Fruit fly (Drosophila melanogaster) whole organism, embryonic: Measurements from ENCODE around the gene Sgf11.

Experiments used
- Abd-B ChIP-seq: fragments of 200-800 bp; sonication (Bioruptor generic); optimal IDR thresholded peaks from 2 replicates; lab custom pipeline; 2018; ENCODE audit warnings: missing biosample characterization, mild to moderate bottlenecking, missing genetic modification characterization, moderate library complexity
- Asciz ChIP-seq: fragments of 200-800 bp; sonication (Bioruptor generic); optimal IDR thresholded peaks from 2 replicates; lab custom pipeline; 2017; ENCODE audit warnings: missing biosample characterization, mild to moderate bottlenecking, missing genetic modification characterization, missing genetic modification reagents
- Awh ChIP-seq: fragments of 200-800 bp; sonication (Bioruptor generic); IDR thresholded peaks from 2 replicates; pipeline ENCODE4, ENCODE4 v1.3.6; 2022; ENCODE audit warnings: missing biosample characterization, missing genetic modification characterization
- C15 ChIP-seq: fragments of 200-800 bp; sonication (Bioruptor generic); IDR thresholded peaks from 3 replicates; pipeline ENCODE4 v1.3.6; 2022; ENCODE audit warnings: missing biosample characterization, missing genetic modification characterization
- CG10321 ChIP-seq: fragments of 200-800 bp; sonication (Bioruptor generic); IDR thresholded peaks from 2 replicates; pipeline ENCODE4 v1.3.6; 2022; ENCODE audit warnings: missing biosample characterization, missing genetic modification characterization
- CG11247 ChIP-seq: fragments of 200-800 bp; sonication (Bioruptor generic); IDR thresholded peaks from 2 replicates; pipeline ENCODE4 v1.3.6; 2022; ENCODE audit warnings: missing biosample characterization, missing genetic modification characterization
- CG11695 ChIP-seq: fragments of 200-800 bp; sonication (Bioruptor generic); IDR thresholded peaks from 3 replicates; pipeline ENCODE4 v1.3.6; 2022; ENCODE audit warnings: missing biosample characterization, missing genetic modification characterization
- CG12219 ChIP-seq: fragments of 200-800 bp; sonication (Bioruptor generic); optimal IDR thresholded peaks from 3 replicates; lab custom pipeline; 2018; ENCODE audit warnings: missing biosample characterization, mild to moderate bottlenecking, missing genetic modification characterization
- CG13894 ChIP-seq: fragments of 200-800 bp; sonication (Bioruptor generic); optimal IDR thresholded peaks from 3 replicates; lab custom pipeline; 2018; ENCODE audit warnings: missing biosample characterization, mild to moderate bottlenecking, missing genetic modification characterization, moderate library complexity
- CG14050 ChIP-seq: fragments of 200-800 bp; sonication (Bioruptor generic); IDR thresholded peaks from 3 replicates; pipeline ENCODE4 v1.3.6; 2022; ENCODE audit warnings: missing biosample characterization, missing genetic modification characterization
- CG16813 ChIP-seq: fragments of 200-800 bp; sonication (Bioruptor generic); IDR thresholded peaks from 3 replicates; pipeline ENCODE4 v1.3.6; 2022; ENCODE audit warnings: missing biosample characterization, missing genetic modification characterization; ENCODE audit not compliant: partially characterized antibody
- CG18476 ChIP-seq: fragments of 200-800 bp; sonication (Bioruptor generic); optimal IDR thresholded peaks from 2 replicates; lab custom pipeline; 2016; ENCODE audit warnings: missing biosample characterization, mild to moderate bottlenecking, missing genetic modification characterization
- CG2202 ChIP-seq: fragments of 200-800 bp; sonication (Bioruptor generic); optimal IDR thresholded peaks from 2 replicates; lab custom pipeline; 2018; ENCODE audit warnings: missing biosample characterization, mild to moderate bottlenecking, missing genetic modification characterization
- CG31224 ChIP-seq: fragments of 200-800 bp; sonication (Bioruptor generic); IDR thresholded peaks from 2 replicates; pipeline ENCODE4 v1.3.6; 2022; ENCODE audit warnings: missing biosample characterization, missing genetic modification characterization
- CG3163 ChIP-seq: fragments of 200-800 bp; sonication (Bioruptor generic); optimal IDR thresholded peaks from 3 replicates; lab custom pipeline; 2016; ENCODE audit warnings: missing biosample characterization, missing genetic modification characterization
- CG4707 ChIP-seq: fragments of 200-800 bp; sonication (Bioruptor generic); optimal IDR thresholded peaks from 2 replicates; lab custom pipeline; 2018; ENCODE audit warnings: missing biosample characterization, mild to moderate bottlenecking, missing genetic modification characterization, moderate library complexity
- CG4854 ChIP-seq: fragments of 200-800 bp; sonication (Bioruptor generic); optimal IDR thresholded peaks from 2 replicates; lab custom pipeline; 2016; ENCODE audit warnings: missing biosample characterization, missing genetic modification characterization, inconsistent platforms
- CG7357 ChIP-seq: fragments of 200-800 bp; sonication (Bioruptor generic); IDR thresholded peaks from 3 replicates; pipeline ENCODE4 v1.3.6; 2022; ENCODE audit warnings: missing biosample characterization, missing genetic modification characterization
- CG7372 ChIP-seq: fragments of 200-800 bp; sonication (Bioruptor generic); IDR thresholded peaks from 2 replicates; pipeline ENCODE4 v1.3.6; 2022; ENCODE audit warnings: missing biosample characterization, missing genetic modification characterization
- CG8478 ChIP-seq: fragments of >200 bp; optimal IDR thresholded peaks from 2 replicates; lab custom pipeline; 2018
- CG9215 ChIP-seq: fragments of 200-800 bp; sonication (Bioruptor generic); IDR thresholded peaks from 2 replicates; pipeline ENCODE4 v1.3.6; 2022; ENCODE audit warnings: missing biosample characterization, missing genetic modification characterization
- CG9727 ChIP-seq: fragments of 200-800 bp; sonication (Bioruptor generic); optimal IDR thresholded peaks from 3 replicates; lab custom pipeline; 2017; ENCODE audit warnings: missing biosample characterization, mild to moderate bottlenecking, missing genetic modification characterization
- CG9817 ChIP-seq: fragments of 200-800 bp; sonication (Bioruptor generic); optimal IDR thresholded peaks from 2 replicates; lab custom pipeline; 2018; ENCODE audit warnings: missing biosample characterization, mild to moderate bottlenecking, missing genetic modification characterization, moderate library complexity
- CG9876 ChIP-seq: fragments of 200-800 bp; sonication (Bioruptor generic); optimal IDR thresholded peaks from 2 replicates; lab custom pipeline; 2016; ENCODE audit warnings: missing biosample characterization, missing genetic modification characterization
- CG9932 ChIP-seq: fragments of 200-800 bp; sonication (Bioruptor generic); IDR thresholded peaks from 2 replicates; pipeline ENCODE4 v1.3.6; 2022; ENCODE audit warnings: missing biosample characterization, missing genetic modification characterization
- D19A ChIP-seq: fragments of 200-800 bp; optimal IDR thresholded peaks from 3 replicates; lab custom pipeline; 2019; ENCODE audit warnings: missing biosample characterization, mild to moderate bottlenecking, missing genetic modification characterization, moderate library complexity
- Dfd ChIP-seq, 2 experiments: fragments of >200 bp; optimal IDR thresholded peaks; 2 replicates each; lab custom pipeline; 2017; ENCODE audit warnings: missing biosample characterization in 2 of 2, missing genetic modification characterization in 2 of 2
- Ets65A ChIP-seq: fragments of 200-800 bp; sonication (Bioruptor generic); peaks from one replicate; lab custom pipeline; 2016; ENCODE audit warnings: missing biosample characterization, missing genetic modification characterization
- Fer3 ChIP-seq: fragments of 200-800 bp; sonication (Bioruptor generic); optimal IDR thresholded peaks from 2 replicates; lab custom pipeline; 2018; ENCODE audit warnings: missing biosample characterization, mild to moderate bottlenecking, missing genetic modification characterization, moderate library complexity
- H15 ChIP-seq: fragments of 200-800 bp; sonication (Bioruptor generic); IDR thresholded peaks from 3 replicates; pipeline ENCODE4 v1.3.6; 2022; ENCODE audit warnings: missing biosample characterization, missing genetic modification characterization
- H2.0 ChIP-seq: fragments of 200-800 bp; sonication (Bioruptor generic); IDR thresholded peaks from 2 replicates; pipeline ENCODE4 v1.3.6; 2022; ENCODE audit warnings: missing biosample characterization, missing genetic modification characterization
- Hr51 ChIP-seq, 2 experiments: fragments of 200-800 bp; sonication (Bioruptor generic); optimal IDR thresholded peaks; 2 replicates in 1 of 2; 3 replicates in 1 of 2; lab custom pipeline; 2016 to 2018; ENCODE audit warnings: missing biosample characterization in 2 of 2, missing genetic modification characterization in 2 of 2, mild to moderate bottlenecking in 1 of 2, moderate library complexity in 1 of 2
- Ptx1 ChIP-seq: fragments of 200-800 bp; sonication (Bioruptor generic); IDR thresholded peaks from 2 replicates; pipeline ENCODE4 v1.3.6; 2022; ENCODE audit warnings: missing biosample characterization, missing genetic modification characterization
- Sin3A ChIP-seq: fragments of >200 bp; optimal IDR thresholded peaks from 2 replicates; lab custom pipeline; 2018
- Taf1 ChIP-seq: fragments of 200-800 bp; sonication (Bioruptor generic); IDR thresholded peaks from 2 replicates; pipeline ENCODE4 v1.3.6; 2022; ENCODE audit warnings: missing biosample characterization, missing genetic modification characterization
- croc ChIP-seq: fragments of 200-800 bp; sonication (Bioruptor generic); conservative IDR thresholded peaks from 3 replicates; pipeline ENCODE4 v1.3.6; 2022; ENCODE audit warnings: missing biosample characterization, missing genetic modification characterization
- crp ChIP-seq, 2 experiments: fragments of 200-800 bp; sonication (Bioruptor generic); optimal IDR thresholded peaks; 2 replicates in 1 of 2; 3 replicates in 1 of 2; lab custom pipeline; 2017; ENCODE audit warnings: missing biosample characterization in 2 of 2, missing genetic modification characterization in 2 of 2, mild to moderate bottlenecking in 1 of 2, moderate library complexity in 1 of 2
- danr ChIP-seq: fragments of 200-800 bp; sonication (Bioruptor generic); IDR thresholded peaks from 2 replicates; pipeline ENCODE4 v1.3.6; 2022; ENCODE audit warnings: missing biosample characterization, missing genetic modification characterization
- en ChIP-seq: fragments of 200-800 bp; sonication (Bioruptor generic); optimal IDR thresholded peaks from 2 replicates; lab custom pipeline; 2016; ENCODE audit warnings: missing biosample characterization, missing genetic modification characterization
- fu2 ChIP-seq: fragments of 200-800 bp; sonication (Bioruptor generic); optimal IDR thresholded peaks from 2 replicates; lab custom pipeline; 2016; ENCODE audit warnings: missing biosample characterization, missing genetic modification characterization
- jigr1 ChIP-seq: fragments of 200-800 bp; sonication (Bioruptor generic); IDR thresholded peaks from 3 replicates; pipeline ENCODE4 v1.3.6; 2022; ENCODE audit warnings: missing biosample characterization, missing genetic modification characterization
- ken ChIP-seq: fragments of 200-800 bp; sonication (Bioruptor generic); IDR thresholded peaks from 3 replicates; pipeline ENCODE4 v1.3.6; 2022; ENCODE audit warnings: missing biosample characterization, missing genetic modification characterization
- nerfin-2 ChIP-seq: fragments of 200-800 bp; sonication (Bioruptor generic); IDR thresholded peaks from 2 replicates; pipeline ENCODE4 v1.3.6; 2022; ENCODE audit warnings: missing biosample characterization, missing genetic modification characterization; ENCODE audit not compliant: partially characterized antibody
- pnt ChIP-seq: fragments of 200-800 bp; sonication (Bioruptor generic); optimal IDR thresholded peaks from 3 replicates; lab custom pipeline; 2016; ENCODE audit warnings: missing biosample characterization, missing genetic modification characterization
- prd ChIP-seq, 3 experiments: fragments of >200 bp in 2 of 3; fragments of 200-800 bp in 1 of 3; sonication (Bioruptor generic) in 1 of 3; optimal IDR thresholded peaks in 2 of 3; IDR thresholded peaks in 1 of 3; 2 replicates in 2 of 3; 3 replicates in 1 of 3; pipeline versions ENCODE4 v1.3.6 to Lab custom; 2017 to 2022; ENCODE audit warnings: missing biosample characterization in 1 of 3, missing genetic modification characterization in 1 of 3
- ranshi ChIP-seq: fragments of 200-800 bp; sonication (Bioruptor generic); IDR thresholded peaks from 2 replicates; pipeline ENCODE4 v1.3.6; 2022; ENCODE audit warnings: missing biosample characterization, missing genetic modification characterization
- repo ChIP-seq: fragments of 200-800 bp; sonication (Bioruptor generic); optimal IDR thresholded peaks from 2 replicates; lab custom pipeline; 2016; ENCODE audit warnings: missing biosample characterization, missing genetic modification characterization
- usp ChIP-seq: fragments of >200 bp; optimal IDR thresholded peaks from 2 replicates; lab custom pipeline; 2017; ENCODE audit warnings: missing biosample characterization, missing genetic modification characterization
- vfl ChIP-seq: fragments of 200-800 bp; sonication (Bioruptor generic); optimal IDR thresholded peaks from 2 replicates; lab custom pipeline; 2016; ENCODE audit warnings: missing biosample characterization, missing genetic modification characterization

The Sgf11 gene

DNA sequence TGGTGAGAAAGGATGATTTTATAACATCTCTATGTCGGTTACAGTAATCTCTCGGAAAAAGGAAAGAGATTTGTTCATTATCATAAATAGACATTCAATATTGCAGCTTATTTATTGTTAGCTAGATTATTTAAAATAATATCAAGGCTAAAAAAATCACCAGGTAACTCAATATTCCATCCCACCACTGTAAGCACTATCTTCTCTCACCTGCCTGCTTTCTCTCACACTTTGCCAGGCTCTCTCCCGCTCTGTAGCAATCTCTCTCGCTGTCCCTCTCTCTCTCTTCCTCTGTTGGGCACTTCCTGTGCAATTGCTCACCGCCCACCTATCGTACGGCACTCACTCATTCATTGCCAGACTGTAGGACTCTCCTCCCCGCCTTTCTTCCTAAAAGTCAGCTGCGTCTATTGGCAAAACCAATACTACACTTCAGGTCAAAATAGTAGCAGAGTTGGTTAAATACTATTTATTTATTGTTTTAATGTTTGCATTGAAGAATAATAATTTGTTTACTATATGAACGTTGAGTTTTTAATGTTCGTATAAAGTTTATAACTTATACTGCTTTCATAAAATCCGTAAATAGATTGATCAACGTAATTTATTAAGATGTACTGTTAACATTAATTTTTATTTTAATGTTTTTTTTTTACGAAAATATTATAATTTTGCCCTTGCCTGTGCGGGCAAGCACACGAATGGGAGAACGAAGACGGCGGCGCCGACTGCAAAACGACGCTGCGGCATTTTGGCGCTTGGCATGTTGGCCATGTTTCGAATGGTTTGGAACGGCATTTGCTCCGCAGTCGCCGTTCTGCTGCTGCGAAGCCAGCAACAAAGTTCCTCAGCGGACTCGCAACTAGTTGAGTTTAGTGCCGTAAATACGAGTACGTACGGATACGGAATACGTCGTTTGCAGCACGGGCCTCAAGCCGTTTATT, 40.8 kb downstream of the Sgf11 start (continued):
- TF ChIP-seq Taf1 (GFP tag; lab: Robert Waterston, UW) (peak; percentile 99), CG9817 (tag; lab: Kevin White, UChicago) (peak; percentile 87), CG7357 (GFP tag; lab: Robert Waterston, UW) (peak; percentile 88), Dfd (GFP tag; optimal IDR thresholded peaks at IDR 0.05; lab: Kevin White, UChicago) (peak in 1 of 2 experiments; percentile 92), Awh (peak; percentile 96), en (peak; percentile 52), CG14050 (peak; percentile 95), CG9727 (GFP tag; lab: Kevin White, UChicago) (peak; percentile 91), CG4854 (GFP tag; lab: Kevin White, UChicago) (peak; percentile 88), pnt (GFP tag; lab: Kevin White, UChicago) (peak; percentile 75), fu2 (peak; percentile 95), CG11695 (GFP tag; lab: Robert Waterston, UW) (peak; percentile 96), CG7372 (GFP tag; lab: Robert Waterston, UW) (peak; percentile 97), CG2202 (tag; lab: Kevin White, UChicago) (peak; percentile 73), nerfin-2 (GFP tag; lab: Robert Waterston, UW) (no peak), Fer3 (tag; lab: Kevin White, UChicago) (peak; percentile 96), ranshi (GFP tag; lab: Robert Waterston, UW) (peak; percentile 99), croc (GFP tag; lab: Robert Waterston, UW) (peak; percentile 84), prd (optimal IDR thresholded peaks at IDR 0.05; lab: Kevin White, UChicago) (no peak), prd (GFP tag; IDR thresholded peaks at IDR 0.05; lab: Robert Waterston, UW) (peak; percentile 98), CG9932 (GFP tag; lab: Robert Waterston, UW) (peak; percentile 99), danr (peak; percentile 92), CG4707 (peak; percentile 31), crp (GFP tag; optimal IDR thresholded peaks at IDR 0.05; lab: Kevin White, UChicago) (peak in 1 of 2 experiments; percentile 68), Asciz (peak; percentile 89), jigr1 (GFP tag; lab: Robert Waterston, UW) (peak; percentile 89), Ets65A (GFP tag; lab: Kevin White, UChicago) (peak; percentile 98), CG3163 (GFP tag; lab: Kevin White, UChicago) (peak; percentile 84), Sin3A (lab: Kevin White, UChicago) (no peak), CG12219 (GFP tag; lab: Kevin White, UChicago) (peak; percentile 92), ken (GFP tag; lab: Robert Waterston, UW) (peak; percentile 92), CG18476 (GFP tag; lab: Kevin White, UChicago) (peak; percentile 76), H15 (GFP tag; lab: Robert Waterston, UW) (peak; percentile 97), repo (peak; percentile 91), Ptx1 (peak; percentile 99), C15 (GFP tag; lab: Robert Waterston, UW) (peak; percentile 96), H2.0 (GFP tag; lab: Robert Waterston, UW) (peak; percentile 98), CG13894 (tag; lab: Kevin White, UChicago) (peak; percentile 93), CG10321 (GFP tag; lab: Robert Waterston, UW) (peak; percentile 70), CG9215 (GFP tag; lab: Robert Waterston, UW) (peak; percentile 96), D19A (tag; lab: Kevin White, UChicago) (peak; percentile 45), Abd-B (GFP tag; lab: Kevin White, UChicago) (peak; percentile 81), CG9876 (GFP tag; lab: Kevin White, UChicago) (peak; percentile 91), vfl (GFP tag; lab: Kevin White, UChicago) (no peak), CG8478 (lab: Kevin White, UChicago) (no peak), CG31224 (GFP tag; lab: Robert Waterston, UW) (peak; percentile 95), CG11247 (GFP tag; lab: Robert Waterston, UW) (peak; percentile 99), usp (GFP tag; lab: Kevin White, UChicago) (no peak), Hr51 (GFP tag; optimal IDR thresholded peaks at IDR 0.05; lab: Kevin White, UChicago) (peak; percentile 85 to 97), CG16813 (no peak)
